Worm (Caenorhabditis elegans) whole organism, L4 larva: ENCODE results near the gene bath-45.

Experiments used
- F26F4.8 ChIP-seq: fragments of 200-800 bp; sonication (Bioruptor generic); conservative IDR thresholded peaks from 2 replicates; pipeline ENCODE4 v1.3.6; 2022; ENCODE audit warnings: missing genetic modification characterization, missing compliant biosample characterization
- R02D3.7 ChIP-seq: fragments of 150-350 bp; sonication (generic microtip); optimal IDR thresholded peaks from 3 replicates; lab custom pipeline; 2014; ENCODE audit warnings: missing biosample characterization, missing genetic modification characterization
- T26A8.4 ChIP-seq: fragments of 200-800 bp; sonication (Bioruptor generic); IDR thresholded peaks from 2 replicates; pipeline ENCODE4 v1.3.6; 2022; ENCODE audit warnings: missing genetic modification characterization, missing compliant biosample characterization
- Y105C5A.15 ChIP-seq: fragments of 200-800 bp; sonication (Bioruptor generic); IDR thresholded peaks from 2 replicates; pipeline ENCODE4 v1.3.6; 2022; ENCODE audit warnings: missing genetic modification characterization, missing compliant biosample characterization
- Y48G9A.11 ChIP-seq: fragments of 200-800 bp; sonication (Bioruptor generic); IDR thresholded peaks from 2 replicates; pipeline ENCODE4 v1.3.6; 2022; ENCODE audit warnings: missing genetic modification reagents, missing genetic modification characterization, missing compliant biosample characterization
- Y5F2A.4 ChIP-seq: fragments of 200-800 bp; sonication (Bioruptor generic); optimal IDR thresholded peaks from 2 replicates; lab custom pipeline; 2018; ENCODE audit warnings: mild to moderate bottlenecking, missing genetic modification characterization, missing compliant biosample characterization
- Y75B8A.6 ChIP-seq: fragments of 200-800 bp; sonication (Bioruptor generic); IDR thresholded peaks from 2 replicates; pipeline ENCODE4 v1.3.6; 2022; ENCODE audit warnings: missing genetic modification reagents, missing genetic modification characterization, missing compliant biosample characterization
- aha-1 ChIP-seq: fragments of 150-350 bp; peaks from one replicate; lab custom pipeline; 2014; ENCODE audit warnings: missing biosample characterization, missing genetic modification characterization
- aly-2 ChIP-seq: sonication (generic microtip); optimal IDR thresholded peaks from 2 replicates; lab custom pipeline; 2018; ENCODE audit warnings: missing biosample characterization, missing genetic modification characterization
- attf-4 ChIP-seq: sonication (generic microtip); optimal IDR thresholded peaks from 3 replicates; lab custom pipeline; 2017; ENCODE audit warnings: missing biosample characterization, missing genetic modification characterization
- ceh-28 ChIP-seq: fragments of 150-350 bp; optimal IDR thresholded peaks from 2 replicates; lab custom pipeline; 2014; ENCODE audit warnings: missing biosample characterization, missing genetic modification reagents, missing genetic modification characterization
- cey-2 ChIP-seq: sonication (generic microtip); optimal IDR thresholded peaks from 3 replicates; lab custom pipeline; 2017; ENCODE audit warnings: missing genetic modification characterization, mild to moderate bottlenecking, missing compliant biosample characterization, antibody characterized with exemption, borderline replicate concordance; ENCODE audit not compliant: insufficient read depth
- ctbp-1 ChIP-seq: fragments of 200-800 bp; sonication (Bioruptor generic); IDR thresholded peaks from 2 replicates; pipeline ENCODE4 v1.3.6; 2022; ENCODE audit warnings: missing genetic modification reagents, missing genetic modification characterization, missing compliant biosample characterization
- daf-12 ChIP-seq: fragments of 150-350 bp; optimal IDR thresholded peaks from 2 replicates; lab custom pipeline; 2014; ENCODE audit warnings: missing biosample characterization, missing genetic modification reagents, missing genetic modification characterization
- daf-16 ChIP-seq, 3 experiments: sonication (generic microtip); optimal IDR thresholded peaks; 2 replicates each; lab custom pipeline; 2016 to 2017; ENCODE audit warnings: missing genetic modification characterization in 3 of 3, missing genetic modification reagents in 3 of 3, mild to moderate bottlenecking in 2 of 3, missing compliant biosample characterization in 2 of 3, missing biosample characterization in 1 of 3, moderate library complexity in 1 of 3
- dmd-6 ChIP-seq: fragments of 200-800 bp; sonication (Bioruptor generic); IDR thresholded peaks from 2 replicates; pipeline ENCODE4 v1.3.6; 2022; ENCODE audit warnings: missing genetic modification reagents, missing genetic modification characterization, missing compliant biosample characterization
- dmd-9 ChIP-seq: fragments of 200-800 bp; sonication (Bioruptor generic); IDR thresholded peaks from 2 replicates; pipeline ENCODE4 v1.3.6; 2022; ENCODE audit warnings: missing genetic modification reagents, missing genetic modification characterization, missing compliant biosample characterization
- dve-1 ChIP-seq: sonication (generic microtip); optimal IDR thresholded peaks from 2 replicates; lab custom pipeline; 2017; ENCODE audit warnings: antibody characterized with exemption, mild to moderate bottlenecking, missing genetic modification characterization, missing compliant biosample characterization; ENCODE audit not compliant: insufficient read depth
- hlh-11 ChIP-seq: fragments of 200-800 bp; sonication (Bioruptor generic); optimal IDR thresholded peaks from 2 replicates; lab custom pipeline; 2018; ENCODE audit warnings: mild to moderate bottlenecking, missing genetic modification characterization, missing compliant biosample characterization
- jun-1 ChIP-seq: fragments of 150-350 bp; optimal IDR thresholded peaks from 2 replicates; lab custom pipeline; 2014; ENCODE audit warnings: missing biosample characterization, missing genetic modification reagents, missing genetic modification characterization
- lim-7 ChIP-seq: fragments of 200-800 bp; sonication (Bioruptor generic); IDR thresholded peaks from 2 replicates; pipeline ENCODE4 v1.3.6; 2022; ENCODE audit warnings: missing genetic modification characterization, missing compliant biosample characterization
- lin-13 ChIP-seq: fragments of 150-350 bp; optimal IDR thresholded peaks from 2 replicates; lab custom pipeline; 2014; ENCODE audit warnings: missing biosample characterization, missing genetic modification reagents, missing genetic modification characterization
- lir-3 ChIP-seq: sonication (generic microtip); optimal IDR thresholded peaks from 2 replicates; lab custom pipeline; 2016; ENCODE audit warnings: mild to moderate bottlenecking, missing genetic modification characterization, missing compliant biosample characterization
- mdl-1 ChIP-seq, 2 experiments: fragments of 150-350 bp in 1 of 2; sonication (generic microtip) in 1 of 2; optimal IDR thresholded peaks; 2 replicates each; lab custom pipeline; 2014 to 2017; ENCODE audit warnings: missing biosample characterization in 2 of 2, missing genetic modification characterization in 2 of 2
- mdt-29 ChIP-seq: fragments of 200-800 bp; sonication (Bioruptor generic); IDR thresholded peaks from 2 replicates; pipeline ENCODE4 v1.3.6; 2022; ENCODE audit warnings: missing genetic modification reagents, missing genetic modification characterization, missing compliant biosample characterization
- mes-2 ChIP-seq: sonication (generic microtip); optimal IDR thresholded peaks from 2 replicates; lab custom pipeline; 2016; ENCODE audit warnings: missing genotype, mild to moderate bottlenecking, missing genetic modification characterization, missing compliant biosample characterization; ENCODE audit not compliant: poor library complexity, severe bottlenecking
- mxl-3 ChIP-seq: fragments of 200-800 bp; sonication (Bioruptor generic); optimal IDR thresholded peaks from 2 replicates; lab custom pipeline; 2018; ENCODE audit warnings: mild to moderate bottlenecking, missing genetic modification characterization, missing compliant biosample characterization
- nhr-10 ChIP-seq: fragments of 150-350 bp; optimal IDR thresholded peaks from 2 replicates; lab custom pipeline; 2014; ENCODE audit warnings: missing biosample characterization, missing genetic modification characterization
- nhr-111 ChIP-seq: fragments of 200-800 bp; sonication (Bioruptor generic); optimal IDR thresholded peaks from 2 replicates; lab custom pipeline; 2018; ENCODE audit warnings: mild to moderate bottlenecking, missing genetic modification characterization, missing compliant biosample characterization
- nhr-25 ChIP-seq: sonication (generic microtip); optimal IDR thresholded peaks from 2 replicates; lab custom pipeline; 2017; ENCODE audit warnings: missing genetic modification characterization, mild to moderate bottlenecking, missing compliant biosample characterization, antibody characterized with exemption, moderate library complexity, borderline replicate concordance; ENCODE audit not compliant: insufficient read depth
- nhr-28 ChIP-seq: fragments of 150-350 bp; optimal IDR thresholded peaks from 2 replicates; lab custom pipeline; 2014; ENCODE audit warnings: missing biosample characterization, missing genetic modification characterization
- nhr-41 ChIP-seq: fragments of 200-800 bp; sonication (Bioruptor generic); IDR thresholded peaks from 2 replicates; pipeline ENCODE4 v1.3.6; 2022; ENCODE audit warnings: missing genetic modification reagents, missing genetic modification characterization, missing compliant biosample characterization
- nhr-48 ChIP-seq: sonication (generic microtip); optimal IDR thresholded peaks from 2 replicates; lab custom pipeline; 2016; ENCODE audit warnings: mild to moderate bottlenecking, missing genetic modification characterization, missing compliant biosample characterization
- nhr-6 ChIP-seq: fragments of 150-350 bp; optimal IDR thresholded peaks from 2 replicates; lab custom pipeline; 2014; ENCODE audit warnings: missing biosample characterization, missing genetic modification characterization
- nhr-77 ChIP-seq: fragments of 150-350 bp; optimal IDR thresholded peaks from 2 replicates; lab custom pipeline; 2014; ENCODE audit warnings: missing biosample characterization, missing genetic modification characterization
- pha-4 ChIP-seq, 2 experiments: fragments of 150-350 bp in 1 of 2; fragments of 200-800 bp in 1 of 2; sonication (Bioruptor generic) in 1 of 2; IDR thresholded peaks in 1 of 2; optimal IDR thresholded peaks in 1 of 2; 2 replicates each; pipeline versions ENCODE4 v1.3.6 to Lab custom; 2014 to 2022; ENCODE audit warnings: missing genetic modification characterization in 2 of 2, missing genetic modification reagents in 2 of 2, missing biosample characterization in 1 of 2, missing compliant biosample characterization in 1 of 2
- php-3 ChIP-seq: fragments of 200-800 bp; sonication (Bioruptor generic); IDR thresholded peaks from 2 replicates; pipeline ENCODE4 v1.3.6; 2022; ENCODE audit warnings: missing genetic modification reagents, missing genetic modification characterization, missing compliant biosample characterization
- pqm-1 ChIP-seq: sonication (generic microtip); optimal IDR thresholded peaks from 2 replicates; lab custom pipeline; 2017; ENCODE audit warnings: missing biosample characterization, missing genetic modification characterization
- rbr-2 ChIP-seq: sonication (generic microtip); optimal IDR thresholded peaks from 2 replicates; lab custom pipeline; 2016; ENCODE audit warnings: missing genotype, missing genetic modification characterization, missing compliant biosample characterization
- sdz-12 ChIP-seq: fragments of 200-800 bp; sonication (Bioruptor generic); optimal IDR thresholded peaks from 2 replicates; lab custom pipeline; 2018; ENCODE audit warnings: mild to moderate bottlenecking, missing genetic modification characterization, missing compliant biosample characterization
- skn-1 ChIP-seq: fragments of 150-350 bp; optimal IDR thresholded peaks from 2 replicates; lab custom pipeline; 2014; ENCODE audit warnings: missing biosample characterization, missing genetic modification characterization
- snpc-1.2 ChIP-seq: fragments of 200-800 bp; sonication (Bioruptor generic); IDR thresholded peaks from 2 replicates; pipeline ENCODE4 v1.3.6; 2022; ENCODE audit warnings: missing genetic modification reagents, missing genetic modification characterization, missing compliant biosample characterization
- snpc-4 ChIP-seq: fragments of 150-350 bp; optimal IDR thresholded peaks from 2 replicates; lab custom pipeline; 2014; ENCODE audit warnings: missing biosample characterization, missing genetic modification characterization
- spr-3 ChIP-seq: fragments of 200-800 bp; sonication (Bioruptor generic); optimal IDR thresholded peaks from 2 replicates; lab custom pipeline; 2018; ENCODE audit warnings: mild to moderate bottlenecking, missing genetic modification characterization, missing compliant biosample characterization
- unc-130 ChIP-seq: sonication (generic microtip); optimal IDR thresholded peaks from 2 replicates; lab custom pipeline; 2016; ENCODE audit warnings: missing genetic modification reagents, missing genetic modification characterization, missing compliant biosample characterization
- vab-7 ChIP-seq: fragments of 200-800 bp; sonication (Bioruptor generic); IDR thresholded peaks from 2 replicates; pipeline ENCODE4 v1.3.6; 2022; ENCODE audit warnings: missing genetic modification reagents, missing genetic modification characterization, missing compliant biosample characterization
- zfp-3 ChIP-seq: fragments of 200-800 bp; sonication (Bioruptor generic); conservative IDR thresholded peaks from 2 replicates; pipeline ENCODE4 v1.3.6; 2022; ENCODE audit warnings: missing genetic modification reagents, missing genetic modification characterization, missing compliant biosample characterization

The bath-45 gene

DNA sequence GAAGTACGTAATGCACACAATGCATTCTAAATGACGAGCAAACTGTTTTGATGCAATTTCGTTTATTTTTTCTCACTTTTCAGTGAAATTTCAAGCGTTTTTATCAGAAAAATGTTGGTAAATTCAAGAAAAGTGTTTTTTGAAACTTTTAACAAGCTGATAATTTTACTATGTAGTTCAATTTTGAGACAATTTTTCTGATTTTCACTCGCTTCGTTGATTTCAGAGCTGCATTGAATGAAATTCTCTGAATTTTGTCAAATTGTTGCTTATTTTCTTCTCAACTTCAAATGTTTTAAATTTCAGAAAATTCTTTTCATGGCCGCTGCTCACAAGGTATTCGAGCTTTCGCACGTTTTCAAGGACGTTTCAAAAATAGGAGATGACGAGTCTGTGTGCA lies at the start of gene bath-45:
bath-45 (plus strand) TSS at position 301 of the 400 bp plus-strand sequence.
- TF ChIP-seq attf-4 (tag; lab: Kevin White, UChicago) (no peak), lim-7 (GFP tag; lab: Robert Waterston, UW) (no peak), T26A8.4 (no peak), aly-2 (no peak), ceh-28 (tag; lab: Kevin White, UChicago) (no peak), skn-1 (tag; lab: Kevin White, UChicago) (no peak), R02D3.7 (tag; lab: Kevin White, UChicago) (no peak), snpc-1.2 (GFP tag; lab: Robert Waterston, UW) (no peak), nhr-6 (tag; lab: Kevin White, UChicago) (no peak), jun-1 (no peak), daf-16 (GFP tag; optimal IDR thresholded peaks at IDR 0.05; lab: Kevin White, UChicago) (no peak), daf-16 (tag; optimal IDR thresholded peaks at IDR 0.05; lab: Kevin White, UChicago) (no peak), dve-1 (no peak), nhr-111 (GFP tag; lab: Kevin White, UChicago) (no peak), nhr-25 (tag; lab: Kevin White, UChicago) (no peak), cey-2 (tag; lab: Kevin White, UChicago) (no peak), vab-7 (GFP tag; lab: Robert Waterston, UW) (no peak), lin-13 (GFP tag; lab: Kevin White, UChicago) (no peak), lir-3 (tag; lab: Kevin White, UChicago) (no peak)

DNA sequence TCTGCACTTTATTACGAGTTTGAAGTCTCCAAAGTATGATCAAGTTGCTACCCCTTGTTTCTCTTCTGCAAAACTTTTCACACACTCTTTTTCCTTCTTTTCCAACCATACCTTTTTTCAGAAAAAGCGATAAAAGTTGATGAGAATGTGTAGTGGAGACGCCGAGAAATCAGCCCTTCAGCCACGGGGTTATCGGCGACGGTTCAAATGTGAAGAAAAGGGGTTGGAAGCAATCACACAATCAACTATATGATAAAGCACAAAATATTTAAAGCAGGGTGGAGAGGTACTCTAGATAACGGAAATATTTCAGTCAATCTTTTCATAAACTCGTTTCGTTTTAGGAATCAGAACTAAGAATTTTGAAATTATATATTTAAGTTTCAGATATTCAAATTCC lies 49.7 kb upstream of the bath-45 start, which contains the start of gene F42G4.5:
F42G4.5 (plus strand) TSS at position 379 of the 400 bp plus-strand sequence.
- no peak for TF ChIP-seq mes-2 (tag; lab: Kevin White, UChicago)
- TF ChIP-seq nhr-25 (tag; lab: Kevin White, UChicago), result no peak
- no peak for TF ChIP-seq aha-1 (tag; lab: Kevin White, UChicago)
- no peak for TF ChIP-seq dmd-9 (GFP tag; lab: Robert Waterston, UW)
- peak; percentile 88 for TF ChIP-seq hlh-11
- peak; percentile 68 for TF ChIP-seq dmd-6
- no peak for TF ChIP-seq unc-130 (GFP tag; lab: Kevin White, UChicago)
- TF ChIP-seq jun-1, result no peak
- no peak for TF ChIP-seq mdt-29
- TF ChIP-seq pha-4 (GFP tag; IDR thresholded peaks at IDR 0.05; lab: Robert Waterston, UW), result no peak
- no peak for TF ChIP-seq pha-4 (tag; optimal IDR thresholded peaks at IDR 0.05; lab: Kevin White, UChicago)
- TF ChIP-seq dve-1, result peak; percentile 69
- peak; percentile 51; the same call in 1 of the 2 replicates for TF ChIP-seq php-3 (GFP tag; lab: Robert Waterston, UW)
- no peak for TF ChIP-seq nhr-10 (tag; lab: Kevin White, UChicago)
- no peak for TF ChIP-seq snpc-1.2 (GFP tag; lab: Robert Waterston, UW)
- peak in 1 of 2 experiments; percentile 17 for TF ChIP-seq mdl-1 (tag; optimal IDR thresholded peaks at IDR 0.05; lab: Kevin White, UChicago)
- TF ChIP-seq nhr-77 (tag; lab: Kevin White, UChicago), result peak; percentile 45
- TF ChIP-seq nhr-28 (tag; lab: Kevin White, UChicago), result peak; percentile 94
- no peak for TF ChIP-seq sdz-12 (GFP tag; lab: Kevin White, UChicago)
- TF ChIP-seq daf-12 (tag; lab: Kevin White, UChicago), result no peak
- TF ChIP-seq zfp-3, result no peak
- TF ChIP-seq daf-16 (GFP tag; optimal IDR thresholded peaks at IDR 0.05; lab: Kevin White, UChicago), result no peak
- TF ChIP-seq daf-16 (tag; optimal IDR thresholded peaks at IDR 0.05; lab: Kevin White, UChicago), result peak; percentile 81
- no peak for TF ChIP-seq snpc-4 (tag; lab: Kevin White, UChicago)
- TF ChIP-seq F26F4.8 (GFP tag; lab: Robert Waterston, UW), result no peak
- TF ChIP-seq Y48G9A.11 (GFP tag; lab: Robert Waterston, UW), result no peak
- TF ChIP-seq Y105C5A.15 (GFP tag; lab: Robert Waterston, UW), result no peak
- TF ChIP-seq ctbp-1, result no peak
- no peak for TF ChIP-seq lim-7 (GFP tag; lab: Robert Waterston, UW)
- peak; percentile 27 for TF ChIP-seq mxl-3 (GFP tag; lab: Kevin White, UChicago)
- TF ChIP-seq Y5F2A.4 (GFP tag; lab: Kevin White, UChicago), result no peak
- TF ChIP-seq pqm-1, result peak; percentile 97
- TF ChIP-seq skn-1 (tag; lab: Kevin White, UChicago), result no peak
- peak; percentile 30 for TF ChIP-seq nhr-48 (tag; lab: Kevin White, UChicago)
- TF ChIP-seq spr-3, result no peak
- no peak for TF ChIP-seq rbr-2 (tag; lab: Kevin White, UChicago)
- TF ChIP-seq nhr-111 (GFP tag; lab: Kevin White, UChicago), result no peak
- TF ChIP-seq nhr-41 (GFP tag; lab: Robert Waterston, UW), result peak; percentile 98
- TF ChIP-seq Y75B8A.6 (GFP tag; lab: Robert Waterston, UW), result no peak
